Fruit fly (Drosophila melanogaster) whole organism, prepupa: ENCODE data around the gene GstD2.

Source experiments
- CG7368 ChIP-seq: fragments of 200-800 bp; sonication (Bioruptor generic); optimal IDR thresholded peaks from 3 replicates; lab custom pipeline; 2016; ENCODE audit warnings: missing biosample characterization, missing genetic modification characterization
- Met ChIP-seq: fragments of 200-800 bp; sonication (Bioruptor generic); optimal IDR thresholded peaks from 3 replicates; lab custom pipeline; 2016; ENCODE audit warnings: missing biosample characterization, missing genetic modification characterization
- Smox ChIP-seq: fragments of 200-800 bp; sonication (Bioruptor generic); optimal IDR thresholded peaks from 3 replicates; lab custom pipeline; 2016; ENCODE audit warnings: missing biosample characterization, missing genetic modification characterization

DNA sequence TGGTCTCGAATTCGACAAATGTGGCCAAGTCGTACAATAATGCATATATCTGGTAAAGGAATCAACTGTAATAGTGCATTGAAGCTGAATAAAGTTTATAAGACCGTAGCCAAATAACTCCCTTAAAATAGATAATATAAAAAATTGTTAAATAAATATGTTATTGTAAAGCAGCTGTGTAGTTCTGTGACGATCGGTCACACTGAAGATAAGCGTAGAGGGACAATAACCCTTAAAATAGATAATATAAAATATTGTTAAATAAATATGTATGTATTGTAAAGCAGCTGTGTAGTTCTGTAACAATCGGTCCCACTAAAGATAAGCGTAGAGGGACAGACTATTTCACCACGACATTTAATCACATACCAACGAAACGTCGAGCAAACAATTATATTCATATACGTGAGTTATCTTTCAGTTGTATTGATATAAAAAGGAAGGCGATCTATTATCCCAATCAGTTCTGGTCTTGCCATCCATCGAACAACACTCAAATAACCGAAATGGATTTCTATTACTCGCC, 3.5 kb downstream of the GstD2 start, which contains the start of gene GstD5:
- no peak for TF ChIP-seq Met
- TF ChIP-seq Smox (GFP tag; lab: Kevin White, UChicago), result no peak
- no peak for TF ChIP-seq CG7368
